Worm (Caenorhabditis elegans): ENCODE results near the gene Y110A2AL.9.
"Not testable (repeated sequence)": the region's sequence is repeated elsewhere in the genome, so short reads cannot be mapped to it uniquely, and the experiment has no call there.

Gene Y110A2AL.9

ce11 chrII:2845674-2846073, 20.8 kb downstream of the Y110A2AL.9 start:
- no peak for TF ChIP-seq ztf-23 (GFP tag; IDR thresholded peaks at IDR 0.05)
- TF ChIP-seq tab-1 (GFP tag; IDR thresholded peaks at IDR 0.05), result 0 out of 2 replicates have a peak, but pooled peaks have one; percentile 13
- TF ChIP-seq cog-1 (tag; optimal IDR thresholded peaks at IDR 0.05), result no peak
- no peak for TF ChIP-seq klf-2 (GFP tag; conservative IDR thresholded peaks at IDR 0.05)

DNA sequence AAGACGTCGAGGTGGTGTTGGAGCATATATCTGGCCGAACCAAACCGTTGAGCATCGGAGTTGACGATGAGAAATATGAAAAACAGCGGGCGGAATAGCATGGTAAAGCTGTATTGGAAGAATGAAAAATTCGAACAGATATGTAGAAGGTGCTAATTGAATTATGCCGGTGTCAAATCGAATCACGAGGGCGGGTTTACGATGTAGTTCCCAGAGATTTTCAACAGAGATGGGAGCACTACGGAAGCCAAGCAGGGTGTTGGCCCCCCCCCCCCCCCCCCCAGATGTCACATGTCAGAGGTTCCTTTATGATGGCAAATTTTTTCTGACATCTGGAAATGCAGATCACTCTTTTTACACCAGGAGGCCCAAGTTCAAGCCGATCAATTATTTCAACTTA, 23.4 kb downstream of the Y110A2AL.9 start, which contains the start of gene Y110A2AL.7:
TSS of gene Y110A2AL.7 (minus strand) at position 101 of the 400 bp plus-strand sequence.
- TF ChIP-seq flt-1 (GFP tag; IDR thresholded peaks at IDR 0.05) (no peak), ztf-29 (GFP tag; IDR thresholded peaks at IDR 0.05) (no peak), klf-2 (GFP tag; conservative IDR thresholded peaks at IDR 0.05) (no peak), cog-1 (tag; optimal IDR thresholded peaks at IDR 0.05) (no peak), T22C8.4 (GFP tag; IDR thresholded peaks at IDR 0.05) (no peak), med-1 (GFP tag; optimal IDR thresholded peaks at IDR 0.05; ENCODE audit: insufficient read depth) (no peak), ztf-23 (GFP tag; IDR thresholded peaks at IDR 0.05) (no peak), ref-1 (GFP tag; conservative IDR thresholded peaks at IDR 0.05) (no peak), tab-1 (GFP tag; IDR thresholded peaks at IDR 0.05) (no peak)

ce11 chrII:2841529-2841928, 24.9 kb downstream of the Y110A2AL.9 start, which contains the start of gene Y110A2AL.6:
Y110A2AL.6 (minus strand) TSS chrII:2841629.
- TF ChIP-seq ztf-29 (GFP tag; IDR thresholded peaks at IDR 0.05), result no peak
- TF ChIP-seq cog-1 (tag; optimal IDR thresholded peaks at IDR 0.05), result no peak
- no peak for TF ChIP-seq med-1 (GFP tag; optimal IDR thresholded peaks at IDR 0.05; ENCODE audit: insufficient read depth)
- TF ChIP-seq ztf-23 (GFP tag; IDR thresholded peaks at IDR 0.05), result no peak
- TF ChIP-seq flt-1 (GFP tag; IDR thresholded peaks at IDR 0.05), result no peak
- no peak for TF ChIP-seq klf-2 (GFP tag; conservative IDR thresholded peaks at IDR 0.05)
- no peak for TF ChIP-seq ref-1 (GFP tag; conservative IDR thresholded peaks at IDR 0.05)
- TF ChIP-seq tab-1 (GFP tag; IDR thresholded peaks at IDR 0.05), result no peak
- TF ChIP-seq T22C8.4 (GFP tag; IDR thresholded peaks at IDR 0.05), result no peak

- not testable (repeated sequence) for TF ChIP-seq T22C8.4 (GFP tag; IDR thresholded peaks at IDR 0.05); med-1 (GFP tag; optimal IDR thresholded peaks at IDR 0.05; ENCODE audit: insufficient read depth); klf-2 (GFP tag; conservative IDR thresholded peaks at IDR 0.05)
These were observed 27.4 kb downstream of the Y110A2AL.9 start, which contains the start of gene Y110A2AL.4 for ce11 chrII:2839004-2839403. Y110A2AL.4 (plus strand) TSS chrII:2839304.

DNA sequence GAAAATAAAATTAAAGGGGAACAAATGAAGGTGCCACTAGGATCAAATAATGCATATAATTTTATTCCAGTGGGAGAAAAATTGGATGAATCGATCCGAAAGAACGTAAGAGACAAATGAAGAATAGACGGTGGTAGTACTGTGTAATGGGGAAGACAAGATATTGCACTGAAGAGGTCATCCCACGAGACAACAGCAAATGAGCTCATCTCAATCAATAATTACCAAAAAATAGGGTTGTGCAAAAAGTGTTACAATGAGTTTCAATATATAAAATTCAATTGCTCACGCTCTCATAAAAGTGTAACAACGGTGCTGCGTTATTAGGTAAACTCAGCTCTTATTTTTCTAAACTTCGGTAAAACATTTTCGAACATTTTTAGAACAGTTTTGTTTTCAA, 29.6 kb downstream of the Y110A2AL.9 start, which contains the start of gene K12H6.7:
TSS of gene K12H6.7 (minus strand) at position 101 of the 400 bp plus-strand sequence.
- TF ChIP-seq cog-1 (tag; optimal IDR thresholded peaks at IDR 0.05), result no peak
- TF ChIP-seq tab-1 (GFP tag; IDR thresholded peaks at IDR 0.05), result no peak
- no peak for TF ChIP-seq med-1 (GFP tag; optimal IDR thresholded peaks at IDR 0.05; ENCODE audit: insufficient read depth)
- TF ChIP-seq ztf-23 (GFP tag; IDR thresholded peaks at IDR 0.05), result no peak
- no peak for TF ChIP-seq ref-1 (GFP tag; conservative IDR thresholded peaks at IDR 0.05)
- TF ChIP-seq flt-1 (GFP tag; IDR thresholded peaks at IDR 0.05), result no peak
- no peak for TF ChIP-seq klf-2 (GFP tag; conservative IDR thresholded peaks at IDR 0.05)
- TF ChIP-seq T22C8.4 (GFP tag; IDR thresholded peaks at IDR 0.05), result no peak
- TF ChIP-seq ztf-29 (GFP tag; IDR thresholded peaks at IDR 0.05), result no peak

DNA sequence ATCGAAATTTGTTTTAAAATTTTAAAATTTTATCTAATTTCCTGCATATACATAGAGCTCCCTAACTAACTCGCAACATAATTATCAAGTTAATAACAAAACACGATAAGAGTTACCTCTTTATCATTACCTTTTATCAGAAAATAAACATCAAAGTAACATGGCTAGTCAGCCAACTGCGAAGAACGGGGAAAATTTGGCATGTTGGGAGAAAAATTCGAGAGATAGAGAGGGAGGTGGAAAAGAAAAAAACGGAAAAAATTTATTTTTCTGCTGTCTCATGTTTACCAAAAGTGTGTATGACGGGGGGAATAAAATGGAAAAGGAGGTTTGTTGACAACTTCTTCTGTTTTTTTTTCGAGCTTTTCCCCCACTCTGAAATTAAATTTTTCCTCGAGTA, 32.3 kb downstream of the Y110A2AL.9 start:
- TF ChIP-seq flt-1 (GFP tag; IDR thresholded peaks at IDR 0.05) (no peak), T22C8.4 (GFP tag; IDR thresholded peaks at IDR 0.05) (no peak), ztf-23 (GFP tag; IDR thresholded peaks at IDR 0.05) (no peak), ztf-29 (GFP tag; IDR thresholded peaks at IDR 0.05) (no peak), ref-1 (GFP tag; conservative IDR thresholded peaks at IDR 0.05) (no peak), med-1 (GFP tag; optimal IDR thresholded peaks at IDR 0.05; ENCODE audit: insufficient read depth) (no peak), klf-2 (GFP tag; conservative IDR thresholded peaks at IDR 0.05) (no peak), cog-1 (tag; optimal IDR thresholded peaks at IDR 0.05) (no peak), tab-1 (GFP tag; IDR thresholded peaks at IDR 0.05) (no peak)

DNA sequence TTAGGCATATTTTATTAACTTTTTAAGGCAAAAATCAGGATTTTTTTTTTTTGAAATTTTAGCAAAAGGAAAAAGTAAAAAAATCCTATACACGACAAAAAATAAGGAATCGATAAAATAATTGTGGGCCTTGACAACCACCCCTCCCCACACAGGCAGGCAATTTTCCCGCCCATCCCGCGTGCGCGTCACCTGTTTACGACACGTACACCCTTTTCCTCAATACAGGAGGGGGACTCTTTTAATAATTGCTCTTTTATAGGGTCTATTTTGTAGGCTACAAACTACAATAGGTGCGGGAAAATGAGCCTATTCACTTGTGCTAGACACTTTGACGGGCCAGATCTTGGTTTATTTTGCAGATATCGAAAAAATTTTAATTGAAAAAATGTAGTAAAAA, 33.9 kb downstream of the Y110A2AL.9 start:
- no peak for TF ChIP-seq klf-2 (GFP tag; conservative IDR thresholded peaks at IDR 0.05)
- TF ChIP-seq flt-1 (GFP tag; IDR thresholded peaks at IDR 0.05), result no peak
- no peak for TF ChIP-seq ztf-29 (GFP tag; IDR thresholded peaks at IDR 0.05)
- no peak for TF ChIP-seq ztf-23 (GFP tag; IDR thresholded peaks at IDR 0.05)
- no peak for TF ChIP-seq tab-1 (GFP tag; IDR thresholded peaks at IDR 0.05)
- TF ChIP-seq ref-1 (GFP tag; conservative IDR thresholded peaks at IDR 0.05), result no peak
- TF ChIP-seq T22C8.4 (GFP tag; IDR thresholded peaks at IDR 0.05), result no peak
- TF ChIP-seq med-1 (GFP tag; optimal IDR thresholded peaks at IDR 0.05; ENCODE audit: insufficient read depth), result no peak
- no peak for TF ChIP-seq cog-1 (tag; optimal IDR thresholded peaks at IDR 0.05)

DNA sequence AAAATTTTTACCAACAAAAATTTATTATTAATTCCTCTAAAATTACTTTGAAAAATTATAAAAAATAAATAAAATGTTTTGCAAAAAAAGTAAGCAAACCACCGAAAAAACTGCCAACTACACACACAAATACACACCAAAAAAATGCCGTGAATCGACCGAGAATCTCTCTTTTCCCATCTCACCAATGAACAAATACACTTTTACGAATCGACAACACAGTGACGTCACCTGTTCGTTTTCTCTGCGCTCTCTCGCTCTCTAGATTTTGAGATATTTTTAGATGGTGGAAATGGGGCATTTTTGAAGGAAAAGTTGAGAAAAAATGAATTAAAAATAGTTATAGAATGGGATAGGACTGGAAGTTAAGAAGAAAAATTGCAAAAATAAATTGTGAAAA, 34.3 kb downstream of the Y110A2AL.9 start:
- TF ChIP-seq ref-1 (GFP tag; conservative IDR thresholded peaks at IDR 0.05) (no peak), med-1 (GFP tag; optimal IDR thresholded peaks at IDR 0.05; ENCODE audit: insufficient read depth) (no peak), T22C8.4 (GFP tag; IDR thresholded peaks at IDR 0.05) (no peak), ztf-23 (GFP tag; IDR thresholded peaks at IDR 0.05) (no peak), cog-1 (tag; optimal IDR thresholded peaks at IDR 0.05) (no peak), klf-2 (GFP tag; conservative IDR thresholded peaks at IDR 0.05) (no peak), tab-1 (GFP tag; IDR thresholded peaks at IDR 0.05) (no peak), flt-1 (GFP tag; IDR thresholded peaks at IDR 0.05) (no peak), ztf-29 (GFP tag; IDR thresholded peaks at IDR 0.05) (no peak)

DNA sequence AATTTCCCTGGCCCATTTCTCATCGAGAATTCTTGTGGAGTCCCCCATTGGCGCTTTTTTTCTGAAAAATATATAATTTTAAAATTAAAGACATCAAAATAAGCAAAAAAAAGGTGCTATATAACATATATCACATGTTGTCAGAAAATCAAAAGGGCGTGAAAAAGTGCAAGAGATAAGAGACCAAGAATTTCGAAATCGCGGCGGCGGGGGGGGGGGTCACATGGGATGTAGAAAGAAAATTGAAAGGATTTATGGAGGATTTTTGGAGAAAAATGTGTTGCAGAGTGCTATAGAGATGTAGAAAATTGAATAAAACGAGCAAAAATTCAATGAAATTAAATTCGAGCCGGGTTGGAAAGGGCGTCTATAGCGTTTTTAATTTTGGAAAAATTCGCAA, 35.3 kb downstream of the Y110A2AL.9 start, which contains the start of gene K12H6.6:
TSS of gene K12H6.6 (minus strand) at position 61 of the 400 bp plus-strand sequence.
- TF ChIP-seq tab-1 (GFP tag; IDR thresholded peaks at IDR 0.05), result no peak
- no peak for TF ChIP-seq cog-1 (tag; optimal IDR thresholded peaks at IDR 0.05)

DNA sequence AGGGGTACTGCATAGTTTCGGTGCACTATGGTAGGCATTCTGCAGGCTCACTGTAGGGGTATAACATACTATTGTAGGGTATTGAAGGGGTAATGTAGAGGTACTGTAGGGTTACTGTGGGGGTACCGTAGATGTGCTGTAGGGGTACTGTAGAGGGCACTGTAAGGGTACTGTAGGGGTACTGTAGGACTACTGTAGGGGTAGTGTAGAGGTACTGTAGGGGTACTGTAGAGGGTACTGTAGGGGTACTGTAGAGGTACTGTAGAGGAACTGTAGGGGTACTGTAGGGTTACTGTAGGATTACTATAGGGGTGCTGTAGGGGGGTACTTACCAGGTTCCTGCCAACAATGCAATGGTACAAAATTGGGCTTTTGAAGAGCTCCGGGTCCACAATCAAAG, 36.3 kb downstream of the Y110A2AL.9 start:
- no peak for TF ChIP-seq tab-1 (GFP tag; IDR thresholded peaks at IDR 0.05)
- TF ChIP-seq flt-1 (GFP tag; IDR thresholded peaks at IDR 0.05), result no peak
- TF ChIP-seq ztf-29 (GFP tag; IDR thresholded peaks at IDR 0.05), result no peak
- TF ChIP-seq med-1 (GFP tag; optimal IDR thresholded peaks at IDR 0.05; ENCODE audit: insufficient read depth), result no peak
- TF ChIP-seq ztf-23 (GFP tag; IDR thresholded peaks at IDR 0.05), result no peak
- TF ChIP-seq klf-2 (GFP tag; conservative IDR thresholded peaks at IDR 0.05), result 0 out of 2 replicates have a peak, but pooled peaks have one; percentile 58
- TF ChIP-seq cog-1 (tag; optimal IDR thresholded peaks at IDR 0.05), result no peak
- no peak for TF ChIP-seq ref-1 (GFP tag; conservative IDR thresholded peaks at IDR 0.05)
